Worm (Caenorhabditis elegans): ENCODE measurements around the gene srg-54.

The srg-54 gene

ce11 chrV:14910758-14911157, 13.2 kb downstream of the srg-54 start:
- no peak for TF ChIP-seq nhr-129 (tag; optimal IDR thresholded peaks at IDR 0.05)
- no peak for TF ChIP-seq fos-1 (tag; optimal IDR thresholded peaks at IDR 0.05)
- no peak for TF ChIP-seq blmp-1 (tag; optimal IDR thresholded peaks at IDR 0.05; ENCODE audit: insufficient read depth)
- TF ChIP-seq sma-9 (GFP tag; optimal IDR thresholded peaks at IDR 0.05): no peak
- TF ChIP-seq sma-9 (tag; optimal IDR thresholded peaks at IDR 0.05): no peak

ce11 chrV:14909331-14909835, 14.6 kb downstream of the srg-54 start, which contains the start of gene H12D21.9:
Gene H12D21.9 (minus strand): TSS chrV:14909478.
- TF ChIP-seq C34F6.9 (tag; optimal IDR thresholded peaks at IDR 0.05) (peak; percentile 2), nhr-25 (tag; optimal IDR thresholded peaks at IDR 0.05) (no peak)

ce11 chrV:14907445-14907844, 16.6 kb downstream of the srg-54 start:
- no peak for TF ChIP-seq aly-2 (tag; optimal IDR thresholded peaks at IDR 0.05)
- no peak for TF ChIP-seq mdl-1 (tag; optimal IDR thresholded peaks at IDR 0.05)
- no peak for TF ChIP-seq F13H6.1 (tag; optimal IDR thresholded peaks at IDR 0.05)
- no peak for TF ChIP-seq nhr-23 (tag; optimal IDR thresholded peaks at IDR 0.05)
- no peak for TF ChIP-seq nhr-25 (tag; optimal IDR thresholded peaks at IDR 0.05)
- no peak for TF ChIP-seq C34F6.9 (tag; optimal IDR thresholded peaks at IDR 0.05)
- no peak for TF ChIP-seq zag-1 (tag; optimal IDR thresholded peaks at IDR 0.05)
- TF ChIP-seq fos-1 (tag; optimal IDR thresholded peaks at IDR 0.05): no peak
- no peak for TF ChIP-seq ama-1 (optimal IDR thresholded peaks at IDR 0.05)
- no peak for TF ChIP-seq lsy-2 (tag; optimal IDR thresholded peaks at IDR 0.05)
- TF ChIP-seq skn-1 (tag; optimal IDR thresholded peaks at IDR 0.05): no peak
- no peak for TF ChIP-seq ztf-11 (tag; optimal IDR thresholded peaks at IDR 0.05)
- no peak for TF ChIP-seq nhr-237 (tag; optimal IDR thresholded peaks at IDR 0.05)
- TF ChIP-seq nhr-12 (tag; optimal IDR thresholded peaks at IDR 0.05): no peak
- no peak for TF ChIP-seq alr-1 (tag; optimal IDR thresholded peaks at IDR 0.05)
- no peak for TF ChIP-seq lin-11 (tag; optimal IDR thresholded peaks at IDR 0.05)

ce11 chrV:14900905-14901304, 23.1 kb downstream of the srg-54 start:
- TF ChIP-seq zag-1 (tag; optimal IDR thresholded peaks at IDR 0.05) (no peak), ztf-11 (tag; optimal IDR thresholded peaks at IDR 0.05) (no peak), nhr-237 (tag; optimal IDR thresholded peaks at IDR 0.05) (no peak), snpc-4 (tag; optimal IDR thresholded peaks at IDR 0.05) (no peak), lin-13 (GFP tag; optimal IDR thresholded peaks at IDR 0.05) (no peak), nhr-23 (tag; optimal IDR thresholded peaks at IDR 0.05) (no peak), mab-5 (tag; optimal IDR thresholded peaks at IDR 0.05) (no peak), dmd-4 (tag; optimal IDR thresholded peaks at IDR 0.05) (no peak), nhr-12 (tag; optimal IDR thresholded peaks at IDR 0.05) (no peak), nhr-77 (tag; optimal IDR thresholded peaks at IDR 0.05) (no peak), skn-1 (tag; optimal IDR thresholded peaks at IDR 0.05) (no peak), ceh-16 (tag; optimal IDR thresholded peaks at IDR 0.05) (no peak), peb-1 (tag; optimal IDR thresholded peaks at IDR 0.05) (no peak), elt-1 (tag; optimal IDR thresholded peaks at IDR 0.05) (no peak), alr-1 (tag; optimal IDR thresholded peaks at IDR 0.05) (no peak), lin-11 (tag; optimal IDR thresholded peaks at IDR 0.05) (no peak)

ce11 chrV:14899545-14899944, 24.5 kb downstream of the srg-54 start, which contains the start of gene H12D21.10:
Gene H12D21.10 (plus strand): TSS chrV:14899804.
- TF ChIP-seq nhr-77 (tag; optimal IDR thresholded peaks at IDR 0.05) (no peak), nhr-11 (tag; optimal IDR thresholded peaks at IDR 0.05) (no peak)

ce11 chrV:14897731-14898130, 26.3 kb downstream of the srg-54 start, which contains the start of gene H12D21.6:
Gene H12D21.6 (minus strand): TSS chrV:14897831.
- TF ChIP-seq dmd-4 (tag; optimal IDR thresholded peaks at IDR 0.05) (no peak), sem-4 (tag; optimal IDR thresholded peaks at IDR 0.05) (no peak), fos-1 (tag; optimal IDR thresholded peaks at IDR 0.05) (no peak), nhr-25 (tag; optimal IDR thresholded peaks at IDR 0.05) (no peak), aly-2 (tag; optimal IDR thresholded peaks at IDR 0.05) (no peak), C34F6.9 (tag; optimal IDR thresholded peaks at IDR 0.05) (no peak), lin-11 (tag; optimal IDR thresholded peaks at IDR 0.05) (no peak), nhr-12 (tag; optimal IDR thresholded peaks at IDR 0.05) (no peak), ztf-4 (tag; optimal IDR thresholded peaks at IDR 0.05) (no peak), egl-27 (tag; optimal IDR thresholded peaks at IDR 0.05) (no peak)
